Worm (Caenorhabditis elegans): ENCODE results near the gene math-41.
"Not testable (repeated sequence)": the region's sequence is repeated elsewhere in the genome, so short reads cannot be mapped to it uniquely, and the experiment has no call there.

The math-41 gene

ce11 chrII:1824329-1824728, at the start of gene math-41:
math-41 (plus strand) TSS chrII:1824629.
- not testable (repeated sequence) for TF ChIP-seq unc-62 (GFP tag; optimal IDR thresholded peaks at IDR 0.05)

DNA sequence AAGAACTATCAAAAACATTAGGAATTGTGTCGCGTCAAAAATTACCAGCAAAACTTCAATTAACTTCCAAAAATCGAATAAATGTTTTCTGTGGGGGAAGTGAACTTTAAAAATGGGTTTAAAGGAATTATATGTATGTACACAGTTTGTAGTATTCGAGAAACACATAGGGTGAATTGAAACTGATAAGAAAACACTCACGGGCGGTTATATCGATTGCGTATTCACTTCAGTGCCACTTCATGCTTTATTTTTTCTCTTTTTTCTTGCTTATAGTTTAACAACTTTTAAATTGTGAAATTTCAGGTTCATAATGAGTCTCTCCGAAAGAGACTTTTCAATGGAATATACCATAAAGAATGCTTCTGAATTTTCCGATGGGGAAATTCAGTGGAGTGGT, 49.2 kb upstream of the math-41 start, which contains the start of gene F36H5.14:
Gene F36H5.14 (plus strand): TSS at position 301 of the 400 bp plus-strand sequence.
- TF ChIP-seq unc-62 (GFP tag; optimal IDR thresholded peaks at IDR 0.05), result not testable (repeated sequence)

DNA sequence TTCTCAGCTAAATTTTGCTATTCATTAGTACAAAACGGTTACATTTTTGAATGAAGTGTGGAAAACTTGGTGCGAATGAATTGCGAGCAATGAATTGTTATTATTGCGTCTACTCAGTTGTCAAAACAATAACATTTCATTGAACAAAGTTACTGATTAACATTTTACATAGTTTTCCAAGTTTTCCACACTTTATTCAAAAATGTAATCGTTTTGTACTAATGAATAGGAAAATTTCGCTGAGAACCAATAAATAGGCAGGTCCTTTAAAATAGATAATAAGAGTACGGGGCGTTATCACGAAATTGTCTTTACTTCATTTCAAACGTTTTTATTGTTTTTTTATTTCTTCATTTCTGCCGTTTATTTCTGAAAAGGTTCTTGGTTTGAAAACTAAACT, 42.0 kb upstream of the math-41 start, which contains the start of gene math-4:
Gene math-4 (minus strand): TSS at position 101 of the 400 bp plus-strand sequence.
- TF ChIP-seq unc-62 (GFP tag; optimal IDR thresholded peaks at IDR 0.05), result no peak

- no peak for TF ChIP-seq unc-62 (GFP tag; optimal IDR thresholded peaks at IDR 0.05)
These were observed 39.6 kb upstream of the math-41 start, which contains the start of gene C08F1.11 for ce11 chrII:1784799-1785198. C08F1.11 (minus strand) TSS chrII:1784899.

ce11 chrII:1786209-1786608, 38.2 kb upstream of the math-41 start, which contains the start of gene C08F1.10:
C08F1.10 (minus strand) TSS chrII:1786309.
- no peak for TF ChIP-seq unc-62 (GFP tag; optimal IDR thresholded peaks at IDR 0.05)

- no peak for TF ChIP-seq unc-62 (GFP tag; optimal IDR thresholded peaks at IDR 0.05)
These were observed 37.2 kb upstream of the math-41 start for ce11 chrII:1787208-1787607.

- TF ChIP-seq unc-62 (GFP tag; optimal IDR thresholded peaks at IDR 0.05), result no peak
These were observed 36.3 kb upstream of the math-41 start, which contains the start of the genes C08F1.6 and fbxb-13 for ce11 chrII:1788087-1788486. C08F1.6 (minus strand) TSS chrII:1788187. fbxb-13 (plus strand) TSS chrII:1788277.

DNA sequence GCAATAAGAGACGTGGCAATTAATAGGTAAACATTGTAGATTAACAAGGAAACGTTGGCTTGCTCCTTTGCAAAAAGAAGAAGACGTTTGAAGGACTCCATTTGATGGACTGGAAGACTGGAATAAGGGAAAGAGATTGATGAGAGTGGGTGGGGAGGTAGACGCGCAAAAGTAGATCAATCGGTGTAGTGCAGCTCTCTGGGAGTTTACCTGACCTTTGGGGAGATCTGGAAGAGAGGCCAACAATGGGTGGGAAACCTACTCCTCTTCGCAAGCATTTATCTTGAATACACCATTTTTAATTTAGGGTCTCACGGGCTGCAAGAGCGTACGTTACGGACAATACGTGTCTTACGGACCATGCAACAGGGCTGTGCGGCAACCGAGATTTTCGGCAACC, 18.1 kb upstream of the math-41 start, which contains the start of gene C08F1.12:
Gene C08F1.12 (minus strand): TSS at position 101 of the 400 bp plus-strand sequence.
- no peak for TF ChIP-seq unc-62 (GFP tag; optimal IDR thresholded peaks at IDR 0.05)

DNA sequence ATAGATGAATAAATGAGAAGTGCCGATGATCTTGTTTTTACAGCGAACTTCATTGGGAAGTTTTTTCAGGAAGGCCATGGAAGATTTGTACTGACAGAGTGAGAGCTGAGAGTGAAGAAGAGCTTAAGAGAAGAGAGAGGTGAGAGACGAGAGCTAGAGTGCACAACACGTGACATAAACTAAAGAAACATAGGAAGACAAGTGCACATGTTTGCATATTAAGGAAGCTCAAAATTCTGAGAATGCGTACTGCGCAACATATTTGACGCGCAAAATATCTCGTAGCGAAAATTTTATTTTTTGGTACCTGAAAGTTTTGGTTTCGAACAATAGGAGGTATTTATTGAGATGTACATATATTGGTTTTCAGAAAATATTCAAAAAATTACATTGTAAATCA, 16.2 kb upstream of the math-41 start, which contains the start of gene C08F1.8:
Gene C08F1.8 (minus strand): TSS at position 101 of the 400 bp plus-strand sequence.
- TF ChIP-seq unc-62 (GFP tag; optimal IDR thresholded peaks at IDR 0.05), result no peak

ce11 chrII:1816053-1816452, 8.4 kb upstream of the math-41 start:
- no peak for TF ChIP-seq unc-62 (GFP tag; optimal IDR thresholded peaks at IDR 0.05)

ce11 chrII:1818300-1818699, 6.1 kb upstream of the math-41 start, which contains the start of gene fbxb-10:
fbxb-10 (minus strand) TSS chrII:1818400.
- TF ChIP-seq unc-62 (GFP tag; optimal IDR thresholded peaks at IDR 0.05), result no peak

DNA sequence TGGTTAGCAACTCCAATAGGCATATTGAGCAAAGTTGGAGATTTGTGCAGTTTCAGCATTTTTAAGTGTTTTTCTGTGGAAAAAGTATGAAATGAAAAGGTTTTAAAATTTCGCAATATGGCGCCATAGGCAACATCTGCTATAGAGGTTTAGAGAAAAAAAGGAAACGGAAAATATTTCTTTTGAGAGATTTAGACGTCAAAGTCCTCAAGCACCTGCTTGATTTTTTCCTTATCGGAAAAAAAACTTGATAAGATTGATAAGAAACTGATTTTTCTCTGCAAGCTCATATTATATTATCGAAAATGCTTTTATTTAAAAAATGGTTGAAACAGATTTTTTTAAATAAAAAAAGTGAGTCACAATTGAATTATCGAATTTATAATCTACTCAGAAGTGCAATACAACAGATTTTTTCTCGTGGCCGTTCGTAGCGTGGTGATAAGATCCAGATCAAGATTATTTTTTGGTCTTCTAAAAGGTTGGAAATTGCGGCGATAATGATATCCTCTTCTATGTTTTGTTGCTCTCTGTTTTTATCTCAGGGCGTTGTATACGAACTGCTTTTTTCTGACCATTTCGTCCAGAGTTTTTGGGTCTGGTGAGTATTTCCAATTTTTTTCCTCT, 4.4 kb upstream of the math-41 start, which contains the start of gene fbxc-19:
Gene fbxc-19 (plus strand): TSS at position 536 of the 627 bp plus-strand sequence.
- no peak for TF ChIP-seq unc-62 (GFP tag; optimal IDR thresholded peaks at IDR 0.05)

ce11 chrII:1820774-1821173, 3.7 kb upstream of the math-41 start, which contains the start of gene fbxa-3:
fbxa-3 (minus strand) TSS chrII:1820874.
- TF ChIP-seq unc-62 (GFP tag; optimal IDR thresholded peaks at IDR 0.05), result no peak

DNA sequence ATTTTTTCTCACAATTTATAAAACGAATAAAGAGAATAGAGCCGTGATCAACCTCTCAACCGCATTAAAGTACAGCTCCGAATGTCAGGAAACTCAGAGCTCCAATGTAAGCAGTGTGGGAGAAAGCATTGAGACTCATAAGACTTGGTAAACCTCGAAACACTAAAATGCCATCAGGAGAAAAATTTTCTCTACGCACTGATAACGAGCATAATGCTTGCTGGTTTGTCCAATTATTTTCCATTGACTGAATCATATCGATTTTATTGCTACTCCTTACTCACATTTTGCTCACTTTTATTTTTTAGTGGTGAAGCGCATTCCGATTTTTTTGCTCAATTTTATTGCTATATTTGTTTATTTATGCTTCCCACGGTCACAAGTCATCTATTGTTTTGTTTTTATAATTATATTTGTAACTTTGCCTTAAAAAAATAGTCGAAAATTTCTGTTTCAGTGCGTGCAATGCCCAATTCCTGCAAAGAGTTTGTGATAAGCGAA, 5.8 kb downstream of the math-41 start, which contains the start of gene math-40:
Gene math-40 (plus strand): TSS at position 451 of the 501 bp plus-strand sequence.
- TF ChIP-seq unc-62 (GFP tag; optimal IDR thresholded peaks at IDR 0.05), result no peak

ce11 chrII:1831883-1832388, 7.5 kb downstream of the math-41 start, which contains the start of gene math-39:
math-39 (plus strand) TSS chrII:1832338.
- no peak for TF ChIP-seq unc-62 (GFP tag; optimal IDR thresholded peaks at IDR 0.05)

- TF ChIP-seq unc-62 (GFP tag; optimal IDR thresholded peaks at IDR 0.05), result no peak
These were observed 11.8 kb downstream of the math-41 start, which contains the start of gene T08E11.1 for ce11 chrII:1836204-1836603. T08E11.1 (plus strand) TSS chrII:1836504.

Measured in whole organism, dauer.